Fruit fly (Drosophila melanogaster): Measurements from ENCODE around the gene CG7148.

Gene CG7148

dm6 chr3L:21839720-21840641 lies 7.9 kb upstream of the CG7148 start (continued):
- TF ChIP-seq CG4854 (GFP tag; optimal IDR thresholded peaks at IDR 0.05): peak; percentile 91
- TF ChIP-seq pzg (GFP tag; optimal IDR thresholded peaks at IDR 0.05): peak; percentile 8
- peak; percentile 65; the same call in 1 of the 2 replicates for TF ChIP-seq Lim3 (GFP tag; IDR thresholded peaks at IDR 0.05)
- peak; percentile 97 for TF ChIP-seq CG11695 (GFP tag; IDR thresholded peaks at IDR 0.05)
- TF ChIP-seq dmrt99B (tag; optimal IDR thresholded peaks at IDR 0.05): peak; percentile 96
- TF ChIP-seq pros (GFP tag; optimal IDR thresholded peaks at IDR 0.05): no peak
- TF ChIP-seq CG16863 (GFP tag; optimal IDR thresholded peaks at IDR 0.05): peak; percentile 93
- peak; percentile 94 for TF ChIP-seq Fer1 (GFP tag; optimal IDR thresholded peaks at IDR 0.05)
- TF ChIP-seq unpg (GFP tag; optimal IDR thresholded peaks at IDR 0.05): peak; percentile 93
- peak; percentile 95 for TF ChIP-seq eyg (GFP tag; optimal IDR thresholded peaks at IDR 0.05)
- TF ChIP-seq row (GFP tag; IDR thresholded peaks at IDR 0.05): peak; percentile 94
- TF ChIP-seq Sox102F (GFP tag; optimal IDR thresholded peaks at IDR 0.05): peak; percentile 92
- TF ChIP-seq CG1233 (GFP tag; optimal IDR thresholded peaks at IDR 0.05): peak; percentile 93
- no peak for TF ChIP-seq usp (GFP tag; optimal IDR thresholded peaks at IDR 0.05)
- peak; percentile 84 for TF ChIP-seq Ada2b (GFP tag; IDR thresholded peaks at IDR 0.05)
- 0 out of 2 replicates have a peak, but pooled peaks have one; percentile 13 for TF ChIP-seq Bgb (GFP tag; IDR thresholded peaks at IDR 0.05; ENCODE audit: partially characterized antibody)
- TF ChIP-seq Bdp1 (GFP tag; optimal IDR thresholded peaks at IDR 0.05): peak; percentile 80
- peak; percentile 90 for TF ChIP-seq salm (tag; optimal IDR thresholded peaks at IDR 0.05)
- no peak for TF ChIP-seq yki (optimal IDR thresholded peaks at IDR 0.05)
- peak; percentile 73 for TF ChIP-seq emc (GFP tag; optimal IDR thresholded peaks at IDR 0.05)
- peak; percentile 42; the same call in 1 of the 2 replicates for TF ChIP-seq Poxn (GFP tag; IDR thresholded peaks at IDR 0.05)
- no peak for TF ChIP-seq CG2129 (GFP tag; IDR thresholded peaks at IDR 0.05; ENCODE audit: partially characterized antibody)
- 0 out of 3 replicates have a peak, but pooled peaks have one; percentile 30 for TF ChIP-seq mld (GFP tag; IDR thresholded peaks at IDR 0.05; ENCODE audit: partially characterized antibody)
- TF ChIP-seq jing (GFP tag; optimal IDR thresholded peaks at IDR 0.05): peak; percentile 86
- TF ChIP-seq CG2875 (GFP tag; optimal IDR thresholded peaks at IDR 0.05): peak; percentile 92
- TF ChIP-seq corto (GFP tag; optimal IDR thresholded peaks at IDR 0.05): peak; percentile 86
- TF ChIP-seq Camta (GFP tag; optimal IDR thresholded peaks at IDR 0.05): peak; percentile 95
- peak; percentile 44; the same call in 1 of the 2 replicates for TF ChIP-seq sna (GFP tag; IDR thresholded peaks at IDR 0.05; ENCODE audit: partially characterized antibody)
- no peak for TF ChIP-seq Dp (GFP tag; optimal IDR thresholded peaks at IDR 0.05)
- TF ChIP-seq Atf3 (GFP tag; optimal IDR thresholded peaks at IDR 0.05): peak; percentile 88
- peak; percentile 92 for TF ChIP-seq CG9437 (GFP tag; optimal IDR thresholded peaks at IDR 0.05)
- peak; percentile 89 for TF ChIP-seq CG32532 (GFP tag; IDR thresholded peaks at IDR 0.05)
- no peak for TF ChIP-seq hth (optimal IDR thresholded peaks at IDR 0.05)
- peak; percentile 94 for TF ChIP-seq org-1 (GFP tag; optimal IDR thresholded peaks at IDR 0.05)
- TF ChIP-seq ind (GFP tag; optimal IDR thresholded peaks at IDR 0.05): peak; percentile 94
- TF ChIP-seq TFAM (GFP tag; optimal IDR thresholded peaks at IDR 0.05): peak; percentile 61
- TF ChIP-seq wdn (GFP tag; IDR thresholded peaks at IDR 0.05): peak; percentile 83
- TF ChIP-seq dan (GFP tag; IDR thresholded peaks at IDR 0.05): peak; percentile 65; the same call in 1 of the 2 replicates
- TF ChIP-seq Deaf1 (tag; optimal IDR thresholded peaks at IDR 0.05): peak; percentile 70
- TF ChIP-seq CG7839 (tag; optimal IDR thresholded peaks at IDR 0.05): peak; percentile 95
- TF ChIP-seq gt (GFP tag; IDR thresholded peaks at IDR 0.05): peak; percentile 84
- TF ChIP-seq ham (GFP tag; IDR thresholded peaks at IDR 0.05): peak; percentile 67; the same call in 1 of the 2 replicates
- peak; percentile 87 for TF ChIP-seq CG7786 (GFP tag; optimal IDR thresholded peaks at IDR 0.05)
- peak; percentile 80 for TF ChIP-seq cato (GFP tag; optimal IDR thresholded peaks at IDR 0.05; ENCODE audit: borderline replicate concordance)
- peak; percentile 99 for TF ChIP-seq cwo (GFP tag; optimal IDR thresholded peaks at IDR 0.05)
- peak; percentile 86 for TF ChIP-seq CG18764 (GFP tag; optimal IDR thresholded peaks at IDR 0.05)
- TF ChIP-seq CG34422 (GFP tag; IDR thresholded peaks at IDR 0.05): peak; percentile 92
- peak; percentile 72; the same call in 1 of the 2 replicates for TF ChIP-seq cas (GFP tag; IDR thresholded peaks at IDR 0.05)
